Fruit fly (Drosophila melanogaster) whole organism, embryonic: ENCODE measurements around the gene Cpr30F.

Experiments used
- Antp ChIP-seq: fragments of 200-800 bp; sonication (Bioruptor generic); optimal IDR thresholded peaks from 3 replicates; lab custom pipeline; 2016; ENCODE audit warnings: missing biosample characterization, missing genetic modification characterization
- B-H2 ChIP-seq: fragments of 200-800 bp; sonication (Bioruptor generic); optimal IDR thresholded peaks from 2 replicates; lab custom pipeline; 2018; ENCODE audit warnings: missing biosample characterization, mild to moderate bottlenecking, missing genetic modification characterization
- CG10267 ChIP-seq: fragments of 200-800 bp; sonication (Bioruptor generic); optimal IDR thresholded peaks from 2 replicates; lab custom pipeline; 2018; ENCODE audit warnings: missing biosample characterization, mild to moderate bottlenecking, missing genetic modification characterization, moderate library complexity
- CG10431 ChIP-seq: fragments of 200-800 bp; sonication (Bioruptor generic); optimal IDR thresholded peaks from 3 replicates; lab custom pipeline; 2018; ENCODE audit warnings: missing biosample characterization, mild to moderate bottlenecking, missing genetic modification characterization
- CG10959 ChIP-seq: fragments of 200-800 bp; sonication (Bioruptor generic); IDR thresholded peaks from 2 replicates; pipeline ENCODE4 v1.3.6; 2022; ENCODE audit warnings: missing biosample characterization, missing genetic modification characterization
- CG11456 ChIP-seq: fragments of 200-800 bp; sonication (Bioruptor generic); IDR thresholded peaks from 3 replicates; pipeline ENCODE4 v1.3.6; 2022; ENCODE audit warnings: missing biosample characterization, missing genetic modification characterization
- CG1233 ChIP-seq: fragments of 200-800 bp; sonication (Bioruptor generic); optimal IDR thresholded peaks from 4 replicates; lab custom pipeline; 2018; ENCODE audit warnings: missing biosample characterization, mild to moderate bottlenecking, missing genetic modification characterization
- CG15696 ChIP-seq: fragments of 200-800 bp; sonication (Bioruptor generic); optimal IDR thresholded peaks from 2 replicates; lab custom pipeline; 2019; ENCODE audit warnings: missing biosample characterization, mild to moderate bottlenecking, missing genetic modification characterization, moderate library complexity
- CG16813 ChIP-seq: fragments of 200-800 bp; sonication (Bioruptor generic); IDR thresholded peaks from 3 replicates; pipeline ENCODE4 v1.3.6; 2022; ENCODE audit warnings: missing biosample characterization, missing genetic modification characterization; ENCODE audit not compliant: partially characterized antibody
- CG17568 ChIP-seq: fragments of 200-800 bp; sonication (Bioruptor generic); optimal IDR thresholded peaks from 2 replicates; lab custom pipeline; 2018; ENCODE audit warnings: missing biosample characterization, mild to moderate bottlenecking, missing genetic modification characterization, moderate library complexity
- CG17612 ChIP-seq: fragments of 200-800 bp; sonication (Bioruptor generic); IDR thresholded peaks from 2 replicates; pipeline ENCODE4 v1.3.6; 2022; ENCODE audit warnings: missing biosample characterization, missing genetic modification characterization
- CG1792 ChIP-seq: fragments of 200-800 bp; sonication (Bioruptor generic); optimal IDR thresholded peaks from 2 replicates; lab custom pipeline; 2016; ENCODE audit warnings: missing biosample characterization, missing genetic modification characterization
- CG1832 ChIP-seq: fragments of 200-800 bp; sonication (Bioruptor generic); optimal IDR thresholded peaks from 2 replicates; lab custom pipeline; 2017; ENCODE audit warnings: missing biosample characterization, mild to moderate bottlenecking, missing genetic modification characterization, inconsistent platforms
- CG2202 ChIP-seq: fragments of 200-800 bp; sonication (Bioruptor generic); optimal IDR thresholded peaks from 2 replicates; lab custom pipeline; 2018; ENCODE audit warnings: missing biosample characterization, mild to moderate bottlenecking, missing genetic modification characterization
- CG4730 ChIP-seq: fragments of 200-800 bp; sonication (Bioruptor generic); IDR thresholded peaks from 2 replicates; pipeline ENCODE4 v1.3.6; 2022; ENCODE audit warnings: missing biosample characterization, missing genetic modification characterization
- CG9437 ChIP-seq: fragments of 200-800 bp; sonication (Bioruptor generic); optimal IDR thresholded peaks from 2 replicates; lab custom pipeline; 2018; ENCODE audit warnings: missing biosample characterization, mild to moderate bottlenecking, missing genetic modification characterization
- CoRest ChIP-seq: fragments of 200-800 bp; sonication (Bioruptor generic); optimal IDR thresholded peaks from 3 replicates; lab custom pipeline; 2018; ENCODE audit warnings: missing biosample characterization, mild to moderate bottlenecking, missing genetic modification characterization, moderate library complexity
- Dad ChIP-seq: fragments of 200-800 bp; sonication (Bioruptor generic); optimal IDR thresholded peaks from 3 replicates; lab custom pipeline; 2016; ENCODE audit warnings: missing biosample characterization, missing genetic modification characterization
- Dll ChIP-seq: fragments of 200-800 bp; sonication (Bioruptor generic); IDR thresholded peaks from 4 replicates; pipeline ENCODE4 v1.3.6; 2022; ENCODE audit warnings: missing biosample characterization, missing genetic modification characterization; ENCODE audit not compliant: partially characterized antibody
- Fer1 ChIP-seq: fragments of 200-800 bp; sonication (Bioruptor generic); optimal IDR thresholded peaks from 2 replicates; lab custom pipeline; 2017; ENCODE audit warnings: missing biosample characterization, mild to moderate bottlenecking, missing genetic modification characterization
- H2.0 ChIP-seq: fragments of 200-800 bp; sonication (Bioruptor generic); IDR thresholded peaks from 2 replicates; pipeline ENCODE4 v1.3.6; 2022; ENCODE audit warnings: missing biosample characterization, missing genetic modification characterization
- Hr78 ChIP-seq, 2 experiments: fragments of 200-800 bp in 1 of 2; fragments of >200 bp in 1 of 2; sonication (Bioruptor generic) in 1 of 2; optimal IDR thresholded peaks; 2 replicates each; lab custom pipeline; 2017 to 2019; ENCODE audit warnings: missing biosample characterization in 2 of 2, missing genetic modification characterization in 2 of 2, mild to moderate bottlenecking in 1 of 2, moderate library complexity in 1 of 2
- Mad ChIP-seq: fragments of 200-800 bp; sonication (Bioruptor generic); optimal IDR thresholded peaks from 2 replicates; lab custom pipeline; 2016; ENCODE audit warnings: missing biosample characterization, missing genetic modification characterization
- NK7.1 ChIP-seq: fragments of 200-800 bp; sonication (Bioruptor generic); optimal IDR thresholded peaks from 3 replicates; lab custom pipeline; 2016; ENCODE audit warnings: missing biosample characterization, missing genetic modification characterization
- NfI ChIP-seq: fragments of 200-800 bp; sonication (Bioruptor generic); optimal IDR thresholded peaks from 3 replicates; lab custom pipeline; 2018; ENCODE audit warnings: missing biosample characterization, mild to moderate bottlenecking, missing genetic modification characterization, moderate library complexity
- PHDP ChIP-seq: fragments of 200-800 bp; sonication (Bioruptor generic); optimal IDR thresholded peaks from 3 replicates; lab custom pipeline; 2018; ENCODE audit warnings: missing biosample characterization, mild to moderate bottlenecking, missing genetic modification characterization, moderate library complexity
- Stat92E ChIP-seq, 3 experiments: fragments of >200 bp in 2 of 3; fragments of 200-800 bp in 1 of 3; sonication (Bioruptor generic) in 1 of 3; optimal IDR thresholded peaks; 2 replicates each; lab custom pipeline; 2017 to 2019; ENCODE audit warnings: missing biosample characterization in 3 of 3, missing genetic modification characterization in 3 of 3, mild to moderate bottlenecking in 1 of 3, moderate library complexity in 1 of 3
- TFAM ChIP-seq: fragments of 200-800 bp; sonication (Bioruptor generic); optimal IDR thresholded peaks from 2 replicates; lab custom pipeline; 2017; ENCODE audit warnings: missing biosample characterization, missing genetic modification characterization, inconsistent platforms
- bcd ChIP-seq: fragments of 200-800 bp; sonication (Bioruptor generic); optimal IDR thresholded peaks from 2 replicates; lab custom pipeline; 2017; ENCODE audit warnings: missing biosample characterization, mild to moderate bottlenecking, missing genetic modification characterization
- fd96Cb ChIP-seq: fragments of 200-800 bp; sonication (Bioruptor generic); optimal IDR thresholded peaks from 2 replicates; lab custom pipeline; 2018; ENCODE audit warnings: missing biosample characterization, mild to moderate bottlenecking, missing genetic modification characterization, moderate library complexity
- lab ChIP-seq: fragments of 200-800 bp; sonication (Bioruptor generic); optimal IDR thresholded peaks from 3 replicates; lab custom pipeline; 2017; ENCODE audit warnings: missing biosample characterization, missing genetic modification characterization, mild to moderate bottlenecking, moderate library complexity, missing genetic modification reagents
- lbe ChIP-seq: fragments of 200-800 bp; sonication (Bioruptor generic); optimal IDR thresholded peaks from 2 replicates; lab custom pipeline; 2016; ENCODE audit warnings: missing biosample characterization, mild to moderate bottlenecking, missing genetic modification characterization
- mirr ChIP-seq: fragments of 200-800 bp; sonication (Bioruptor generic); optimal IDR thresholded peaks from 3 replicates; lab custom pipeline; 2018; ENCODE audit warnings: missing biosample characterization, mild to moderate bottlenecking, missing genetic modification characterization
- nom ChIP-seq: fragments of 200-800 bp; sonication (Bioruptor generic); optimal IDR thresholded peaks from 2 replicates; lab custom pipeline; 2017; ENCODE audit warnings: missing biosample characterization, missing genetic modification characterization, mild to moderate bottlenecking, moderate library complexity, missing genetic modification reagents
- onecut ChIP-seq: fragments of 200-800 bp; sonication (Bioruptor generic); IDR thresholded peaks from 2 replicates; pipeline ENCODE4 v1.3.6; 2022; ENCODE audit warnings: missing biosample characterization, missing genetic modification characterization
- otp ChIP-seq: fragments of 200-800 bp; sonication (Bioruptor generic); IDR thresholded peaks from 3 replicates; pipeline ENCODE4, ENCODE4 v1.3.6; 2022; ENCODE audit warnings: missing biosample characterization, missing genetic modification characterization
- pfk ChIP-seq: fragments of 200-800 bp; sonication (Bioruptor generic); optimal IDR thresholded peaks from 2 replicates; lab custom pipeline; 2018; ENCODE audit warnings: missing biosample characterization, mild to moderate bottlenecking, missing genetic modification characterization, moderate library complexity
- phol ChIP-seq: fragments of 200-800 bp; sonication (Bioruptor generic); optimal IDR thresholded peaks from 3 replicates; lab custom pipeline; 2018; ENCODE audit warnings: missing biosample characterization, mild to moderate bottlenecking, missing genetic modification characterization, moderate library complexity
- prd ChIP-seq, 3 experiments: fragments of >200 bp in 2 of 3; fragments of 200-800 bp in 1 of 3; sonication (Bioruptor generic) in 1 of 3; optimal IDR thresholded peaks in 2 of 3; IDR thresholded peaks in 1 of 3; 2 replicates in 2 of 3; 3 replicates in 1 of 3; pipeline versions ENCODE4 v1.3.6 to Lab custom; 2017 to 2022; ENCODE audit warnings: missing biosample characterization in 1 of 3, missing genetic modification characterization in 1 of 3
- pzg ChIP-seq: fragments of 200-800 bp; sonication (Bioruptor generic); optimal IDR thresholded peaks from 3 replicates; lab custom pipeline; 2018; ENCODE audit warnings: missing biosample characterization, mild to moderate bottlenecking, missing genetic modification characterization, moderate library complexity
- ranshi ChIP-seq: fragments of 200-800 bp; sonication (Bioruptor generic); IDR thresholded peaks from 2 replicates; pipeline ENCODE4 v1.3.6; 2022; ENCODE audit warnings: missing biosample characterization, missing genetic modification characterization
- row ChIP-seq: fragments of 200-800 bp; sonication (Bioruptor generic); IDR thresholded peaks from 3 replicates; pipeline ENCODE4 v1.3.6; 2022; ENCODE audit warnings: missing biosample characterization, missing genetic modification characterization
- sens-2 ChIP-seq: fragments of 200-800 bp; sonication (Bioruptor generic); IDR thresholded peaks from 2 replicates; pipeline ENCODE4 v1.3.6; 2022; ENCODE audit warnings: missing biosample characterization, missing genetic modification characterization
- shn ChIP-seq: fragments of 200-800 bp; sonication (Bioruptor generic); optimal IDR thresholded peaks from 3 replicates; lab custom pipeline; 2016; ENCODE audit warnings: missing biosample characterization, missing genetic modification characterization
- sna ChIP-seq: fragments of 200-800 bp; sonication (Bioruptor generic); IDR thresholded peaks from 2 replicates; pipeline ENCODE4 v1.3.6; 2022; ENCODE audit warnings: missing biosample characterization, missing genetic modification characterization; ENCODE audit not compliant: partially characterized antibody
- sob ChIP-seq: fragments of 200-800 bp; sonication (Bioruptor generic); IDR thresholded peaks from 2 replicates; pipeline ENCODE4 v1.3.6; 2022; ENCODE audit warnings: missing biosample characterization, missing genetic modification characterization
- trh ChIP-seq: fragments of 200-800 bp; sonication (Bioruptor generic); optimal IDR thresholded peaks from 2 replicates; lab custom pipeline; 2016; ENCODE audit warnings: missing biosample characterization, missing genetic modification characterization
- usp ChIP-seq: fragments of >200 bp; optimal IDR thresholded peaks from 2 replicates; lab custom pipeline; 2017; ENCODE audit warnings: missing biosample characterization, missing genetic modification characterization

Cpr30F gene

dm6 chr2L:9947738-9948519 lies 15.0 kb upstream of the Cpr30F start (continued):
- no peak for TF ChIP-seq phol (tag; lab: Kevin White, UChicago)
- no peak for TF ChIP-seq CG16813
- TF ChIP-seq pzg (GFP tag; lab: Kevin White, UChicago): no peak
- TF ChIP-seq sna (GFP tag; lab: Robert Waterston, UW): no peak
- TF ChIP-seq Fer1 (GFP tag; lab: Kevin White, UChicago): no peak
- TF ChIP-seq B-H2 (GFP tag; lab: Kevin White, UChicago): peak; percentile 39
- no peak for TF ChIP-seq CG1832 (GFP tag; lab: Kevin White, UChicago)
- peak in 1 of 2 experiments; percentile 77 for TF ChIP-seq Hr78 (GFP tag; optimal IDR thresholded peaks at IDR 0.05; lab: Kevin White, UChicago)
- TF ChIP-seq CG1233 (GFP tag; lab: Kevin White, UChicago): no peak
- TF ChIP-seq bcd (GFP tag; lab: Kevin White, UChicago): no peak
- peak; percentile 67 for TF ChIP-seq CG9437 (GFP tag; lab: Kevin White, UChicago)
- TF ChIP-seq row (GFP tag; lab: Robert Waterston, UW): peak; percentile 60
- peak; percentile 22; the same call in 1 of the 2 replicates for TF ChIP-seq sob (GFP tag; lab: Robert Waterston, UW)
- TF ChIP-seq mirr (GFP tag; lab: Kevin White, UChicago): peak; percentile 81
- no peak for TF ChIP-seq pfk
- no peak for TF ChIP-seq CG17568 (GFP tag; lab: Kevin White, UChicago)
- no peak for TF ChIP-seq CG10959 (GFP tag; lab: Robert Waterston, UW)
- no peak for TF ChIP-seq sens-2
- TF ChIP-seq trh (GFP tag; lab: Kevin White, UChicago): no peak
- TF ChIP-seq fd96Cb (tag; lab: Kevin White, UChicago): no peak
- TF ChIP-seq H2.0 (GFP tag; lab: Robert Waterston, UW): no peak
- no peak for TF ChIP-seq NK7.1 (GFP tag; lab: Kevin White, UChicago)
- no peak for TF ChIP-seq usp (GFP tag; lab: Kevin White, UChicago)
- no peak for TF ChIP-seq ranshi (GFP tag; lab: Robert Waterston, UW)
- no peak for TF ChIP-seq CG4730 (GFP tag; lab: Robert Waterston, UW)
- TF ChIP-seq prd (optimal IDR thresholded peaks at IDR 0.05; lab: Kevin White, UChicago): no peak
- TF ChIP-seq prd (GFP tag; IDR thresholded peaks at IDR 0.05; lab: Robert Waterston, UW): no peak
- no peak for TF ChIP-seq Stat92E (GFP tag; optimal IDR thresholded peaks at IDR 0.05; lab: Kevin White, UChicago)
- TF ChIP-seq CG2202 (tag; lab: Kevin White, UChicago): no peak
- no peak for TF ChIP-seq CoRest (tag; lab: Kevin White, UChicago)
- no peak for TF ChIP-seq NfI (GFP tag; lab: Kevin White, UChicago)
- TF ChIP-seq CG17612 (GFP tag; lab: Robert Waterston, UW): no peak
- TF ChIP-seq PHDP (tag; lab: Kevin White, UChicago): no peak
- TF ChIP-seq Antp (GFP tag; lab: Kevin White, UChicago): no peak
- TF ChIP-seq onecut (GFP tag; lab: Robert Waterston, UW): no peak
- TF ChIP-seq TFAM: no peak
- no peak for TF ChIP-seq CG10431 (GFP tag; lab: Kevin White, UChicago)
- TF ChIP-seq Dad (GFP tag; lab: Kevin White, UChicago): no peak
- TF ChIP-seq CG1792: no peak
- TF ChIP-seq CG10267 (tag; lab: Kevin White, UChicago): no peak
- no peak for TF ChIP-seq otp (GFP tag; lab: Robert Waterston, UW)
- TF ChIP-seq CG11456: no peak
- TF ChIP-seq Mad (GFP tag; lab: Kevin White, UChicago): no peak
- TF ChIP-seq lbe (GFP tag; lab: Kevin White, UChicago): no peak
- peak; percentile 4 for TF ChIP-seq nom (GFP tag; lab: Kevin White, UChicago)
- TF ChIP-seq CG15696: no peak
- TF ChIP-seq Dll (GFP tag; lab: Robert Waterston, UW): no peak
- peak; percentile 19 for TF ChIP-seq lab (GFP tag; lab: Kevin White, UChicago)
- no peak for TF ChIP-seq shn
